Worm (Caenorhabditis elegans): Measurements from ENCODE around the gene F55C9.11.

DNA sequence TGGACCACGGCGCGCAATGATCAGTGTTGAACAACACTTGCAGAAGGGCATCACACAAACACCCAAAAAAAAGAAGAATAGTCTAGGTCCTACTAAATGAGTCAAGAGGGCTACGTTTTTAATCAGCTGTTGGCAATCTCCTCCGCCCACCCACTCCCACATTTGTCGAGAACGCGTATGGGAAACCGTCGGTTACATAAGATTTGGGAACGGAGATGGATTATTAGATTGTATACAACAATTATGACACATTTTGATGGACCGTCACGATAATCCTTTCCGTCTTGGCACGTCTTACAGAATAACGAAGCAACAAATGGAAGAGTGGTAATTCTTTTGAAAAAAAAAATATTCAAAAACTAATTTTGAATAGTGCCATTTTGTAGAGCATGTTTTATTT lies 23.6 kb downstream of the F55C9.11 start:
- TF ChIP-seq ZK546.5 (tag; optimal IDR thresholded peaks at IDR 0.05) (no peak), snpc-4 (tag; optimal IDR thresholded peaks at IDR 0.05) (no peak), nhr-28 (tag; optimal IDR thresholded peaks at IDR 0.05) (no peak), elt-2 (tag; optimal IDR thresholded peaks at IDR 0.05) (no peak), sea-2 (GFP tag; optimal IDR thresholded peaks at IDR 0.05) (no peak), lin-39 (tag; optimal IDR thresholded peaks at IDR 0.05) (no peak), pha-4 (tag; optimal IDR thresholded peaks at IDR 0.05) (no peak), R02D3.7 (tag; optimal IDR thresholded peaks at IDR 0.05) (no peak), nhr-237 (tag; optimal IDR thresholded peaks at IDR 0.05) (no peak)
